Fruit fly (Drosophila melanogaster) whole organism, embryonic: Measurements from ENCODE around the gene Gbs-76A.

ENCODE experiments used
- C15 ChIP-seq: fragments of 200-800 bp; sonication (Bioruptor generic); IDR thresholded peaks from 3 replicates; pipeline ENCODE4 v1.3.6; 2022; ENCODE audit warnings: missing biosample characterization, missing genetic modification characterization
- CG10979 ChIP-seq: fragments of 200-800 bp; sonication (Bioruptor generic); optimal IDR thresholded peaks from 2 replicates; lab custom pipeline; 2018; ENCODE audit warnings: missing biosample characterization, mild to moderate bottlenecking, missing genetic modification characterization, moderate library complexity
- CG11456 ChIP-seq: fragments of 200-800 bp; sonication (Bioruptor generic); IDR thresholded peaks from 3 replicates; pipeline ENCODE4 v1.3.6; 2022; ENCODE audit warnings: missing biosample characterization, missing genetic modification characterization
- CG12942 ChIP-seq: fragments of 200-800 bp; sonication (Bioruptor generic); optimal IDR thresholded peaks from 3 replicates; lab custom pipeline; 2016; ENCODE audit warnings: missing biosample characterization, missing genetic modification characterization
- CG13624 ChIP-seq: fragments of 200-800 bp; sonication (Bioruptor generic); optimal IDR thresholded peaks from 2 replicates; lab custom pipeline; 2016; ENCODE audit warnings: missing biosample characterization, missing genetic modification characterization
- CG15073 ChIP-seq: fragments of 200-800 bp; sonication (Bioruptor generic); optimal IDR thresholded peaks from 2 replicates; lab custom pipeline; 2016; ENCODE audit warnings: missing biosample characterization, missing genetic modification characterization
- CG16813 ChIP-seq: fragments of 200-800 bp; sonication (Bioruptor generic); IDR thresholded peaks from 3 replicates; pipeline ENCODE4 v1.3.6; 2022; ENCODE audit warnings: missing biosample characterization, missing genetic modification characterization; ENCODE audit not compliant: partially characterized antibody
- CG16863 ChIP-seq: fragments of 200-800 bp; sonication (Bioruptor generic); optimal IDR thresholded peaks from 3 replicates; lab custom pipeline; 2016; ENCODE audit warnings: missing biosample characterization, missing genetic modification characterization
- CG17328 ChIP-seq: fragments of 200-800 bp; sonication (Bioruptor generic); IDR thresholded peaks from 2 replicates; pipeline ENCODE4 v1.3.6; 2022; ENCODE audit warnings: missing biosample characterization, missing genetic modification characterization
- CG17802 ChIP-seq: fragments of 200-800 bp; sonication (Bioruptor generic); optimal IDR thresholded peaks from 2 replicates; lab custom pipeline; 2018; ENCODE audit warnings: missing biosample characterization, mild to moderate bottlenecking, missing genetic modification characterization, moderate library complexity
- CG1832 ChIP-seq: fragments of 200-800 bp; sonication (Bioruptor generic); optimal IDR thresholded peaks from 2 replicates; lab custom pipeline; 2017; ENCODE audit warnings: missing biosample characterization, mild to moderate bottlenecking, missing genetic modification characterization, inconsistent platforms
- CG18599 ChIP-seq: fragments of 200-800 bp; sonication (Bioruptor generic); optimal IDR thresholded peaks from 3 replicates; lab custom pipeline; 2017; ENCODE audit warnings: missing biosample characterization, missing genetic modification characterization, mild to moderate bottlenecking, moderate library complexity, missing genetic modification reagents
- CG2199 ChIP-seq: fragments of 200-800 bp; sonication (Bioruptor generic); IDR thresholded peaks from 3 replicates; pipeline ENCODE4 v1.3.6; 2022; ENCODE audit warnings: missing biosample characterization, missing genetic modification characterization
- CG30403 ChIP-seq: fragments of 200-800 bp; sonication (Bioruptor generic); optimal IDR thresholded peaks from 3 replicates; lab custom pipeline; 2016; ENCODE audit warnings: missing biosample characterization, missing genetic modification characterization
- CG32532 ChIP-seq: fragments of 200-800 bp; sonication (Bioruptor generic); IDR thresholded peaks from 2 replicates; pipeline ENCODE4 v1.3.6; 2022; ENCODE audit warnings: missing biosample characterization, missing genetic modification characterization
- CG32767 ChIP-seq: fragments of 200-800 bp; sonication (Bioruptor generic); IDR thresholded peaks from 2 replicates; pipeline ENCODE4 v1.3.6; 2022; ENCODE audit warnings: missing biosample characterization, missing genetic modification characterization
- CG3281 ChIP-seq: fragments of 200-800 bp; sonication (Bioruptor generic); optimal IDR thresholded peaks from 3 replicates; lab custom pipeline; 2017; ENCODE audit warnings: missing biosample characterization, mild to moderate bottlenecking, missing genetic modification characterization
- CG34376 ChIP-seq: fragments of 200-800 bp; sonication (Bioruptor generic); optimal IDR thresholded peaks from 2 replicates; lab custom pipeline; 2018; ENCODE audit warnings: missing biosample characterization, mild to moderate bottlenecking, missing genetic modification characterization
- CG4404 ChIP-seq: fragments of 200-800 bp; sonication (Bioruptor generic); IDR thresholded peaks from 2 replicates; pipeline ENCODE4 v1.3.6; 2022; ENCODE audit warnings: missing biosample characterization, missing genetic modification characterization
- CG4854 ChIP-seq: fragments of 200-800 bp; sonication (Bioruptor generic); optimal IDR thresholded peaks from 2 replicates; lab custom pipeline; 2016; ENCODE audit warnings: missing biosample characterization, missing genetic modification characterization, inconsistent platforms
- Camta ChIP-seq: fragments of 200-800 bp; sonication (Bioruptor generic); optimal IDR thresholded peaks from 2 replicates; lab custom pipeline; 2016; ENCODE audit warnings: missing biosample characterization, missing genetic modification characterization
- CkIIα-i1 ChIP-seq: fragments of 200-800 bp; sonication (Bioruptor generic); IDR thresholded peaks from 2 replicates; pipeline ENCODE4 v1.3.6; 2022; ENCODE audit warnings: missing biosample characterization, missing genetic modification characterization
- D19A ChIP-seq: fragments of 200-800 bp; optimal IDR thresholded peaks from 3 replicates; lab custom pipeline; 2019; ENCODE audit warnings: missing biosample characterization, mild to moderate bottlenecking, missing genetic modification characterization, moderate library complexity
- Dad ChIP-seq: fragments of 200-800 bp; sonication (Bioruptor generic); optimal IDR thresholded peaks from 3 replicates; lab custom pipeline; 2016; ENCODE audit warnings: missing biosample characterization, missing genetic modification characterization
- HHEX ChIP-seq: fragments of 200-800 bp; sonication (Bioruptor generic); optimal IDR thresholded peaks from 3 replicates; lab custom pipeline; 2017; ENCODE audit warnings: missing biosample characterization, mild to moderate bottlenecking, missing genetic modification characterization, missing genetic modification reagents
- Hr51 ChIP-seq, 2 experiments: fragments of 200-800 bp; sonication (Bioruptor generic); optimal IDR thresholded peaks; 2 replicates in 1 of 2; 3 replicates in 1 of 2; lab custom pipeline; 2016 to 2018; ENCODE audit warnings: missing biosample characterization in 2 of 2, missing genetic modification characterization in 2 of 2, mild to moderate bottlenecking in 1 of 2, moderate library complexity in 1 of 2
- Hr78 ChIP-seq, 2 experiments: fragments of 200-800 bp in 1 of 2; fragments of >200 bp in 1 of 2; sonication (Bioruptor generic) in 1 of 2; optimal IDR thresholded peaks; 2 replicates each; lab custom pipeline; 2017 to 2019; ENCODE audit warnings: missing biosample characterization in 2 of 2, missing genetic modification characterization in 2 of 2, mild to moderate bottlenecking in 1 of 2, moderate library complexity in 1 of 2
- Jarid2 ChIP-seq: fragments of 200-800 bp; sonication (Bioruptor generic); optimal IDR thresholded peaks from 3 replicates; lab custom pipeline; 2017; ENCODE audit warnings: mild to moderate bottlenecking, missing biosample characterization, missing genetic modification reagents, missing genetic modification characterization
- Oaz ChIP-seq: fragments of 200-800 bp; sonication (Bioruptor generic); IDR thresholded peaks from 2 replicates; pipeline ENCODE4 v1.3.6; 2022; ENCODE audit warnings: missing biosample characterization, missing genetic modification characterization
- Optix ChIP-seq: fragments of 200-800 bp; sonication (Bioruptor generic); IDR thresholded peaks from 3 replicates; pipeline ENCODE4 v1.3.6; 2022; ENCODE audit warnings: missing biosample characterization, missing genetic modification characterization
- Sox100B ChIP-seq: fragments of 200-800 bp; sonication (Bioruptor generic); optimal IDR thresholded peaks from 3 replicates; lab custom pipeline; 2018; ENCODE audit warnings: missing biosample characterization, mild to moderate bottlenecking, missing genetic modification characterization
- Taf1 ChIP-seq: fragments of 200-800 bp; sonication (Bioruptor generic); IDR thresholded peaks from 2 replicates; pipeline ENCODE4 v1.3.6; 2022; ENCODE audit warnings: missing biosample characterization, missing genetic modification characterization
- Xrp1 ChIP-seq: fragments of 200-800 bp; sonication (Bioruptor generic); IDR thresholded peaks from 2 replicates; pipeline ENCODE4 v1.3.6; 2022; ENCODE audit warnings: missing biosample characterization, missing genetic modification characterization
- cad ChIP-seq: fragments of >200 bp; optimal IDR thresholded peaks from 2 replicates; lab custom pipeline; 2017; ENCODE audit warnings: missing biosample characterization, missing genetic modification characterization
- ci ChIP-seq: fragments of 200-800 bp; sonication (Bioruptor generic); IDR thresholded peaks from 3 replicates; pipeline ENCODE4 v1.3.6; 2022; ENCODE audit warnings: missing biosample characterization, missing genetic modification characterization
- eve ChIP-seq, 2 experiments: fragments of >200 bp; optimal IDR thresholded peaks; 2 replicates each; lab custom pipeline; 2017; ENCODE audit warnings: missing biosample characterization in 2 of 2, missing genetic modification characterization in 2 of 2
- ewg ChIP-seq: fragments of 200-800 bp; sonication (Bioruptor generic); optimal IDR thresholded peaks from 3 replicates; lab custom pipeline; 2017; ENCODE audit warnings: mild to moderate bottlenecking, missing biosample characterization, missing genetic modification reagents, missing genetic modification characterization
- exex ChIP-seq: fragments of 200-800 bp; sonication (Bioruptor generic); optimal IDR thresholded peaks from 4 replicates; lab custom pipeline; 2018; ENCODE audit warnings: missing biosample characterization, mild to moderate bottlenecking, missing genetic modification characterization, moderate library complexity
- fd102C ChIP-seq: fragments of 200-800 bp; sonication (Bioruptor generic); optimal IDR thresholded peaks from 2 replicates; lab custom pipeline; 2018; ENCODE audit warnings: missing biosample characterization, mild to moderate bottlenecking, missing genetic modification characterization, moderate library complexity
- klu ChIP-seq: fragments of 200-800 bp; sonication (Bioruptor generic); IDR thresholded peaks from 2 replicates; pipeline ENCODE4 v1.3.6; 2022; ENCODE audit warnings: missing biosample characterization, missing genetic modification characterization
- kni ChIP-seq: fragments of 200-800 bp; sonication (Bioruptor generic); optimal IDR thresholded peaks from 3 replicates; lab custom pipeline; 2017; ENCODE audit warnings: mild to moderate bottlenecking, missing biosample characterization, missing genetic modification reagents, missing genetic modification characterization
- otp ChIP-seq: fragments of 200-800 bp; sonication (Bioruptor generic); IDR thresholded peaks from 3 replicates; pipeline ENCODE4, ENCODE4 v1.3.6; 2022; ENCODE audit warnings: missing biosample characterization, missing genetic modification characterization
- pho ChIP-seq: fragments of 200-800 bp; sonication (Bioruptor generic); optimal IDR thresholded peaks from 2 replicates; lab custom pipeline; 2016; ENCODE audit warnings: missing biosample characterization, missing genetic modification characterization
- psq ChIP-seq: fragments of 200-800 bp; sonication (Bioruptor generic); optimal IDR thresholded peaks from 2 replicates; lab custom pipeline; 2017; ENCODE audit warnings: missing biosample characterization, missing genetic modification characterization
- pzg ChIP-seq: fragments of 200-800 bp; sonication (Bioruptor generic); optimal IDR thresholded peaks from 3 replicates; lab custom pipeline; 2018; ENCODE audit warnings: missing biosample characterization, mild to moderate bottlenecking, missing genetic modification characterization, moderate library complexity
- slou ChIP-seq: fragments of 200-800 bp; sonication (Bioruptor generic); optimal IDR thresholded peaks from 3 replicates; lab custom pipeline; 2016; ENCODE audit warnings: missing biosample characterization, missing genetic modification characterization
- sna ChIP-seq: fragments of 200-800 bp; sonication (Bioruptor generic); IDR thresholded peaks from 2 replicates; pipeline ENCODE4 v1.3.6; 2022; ENCODE audit warnings: missing biosample characterization, missing genetic modification characterization; ENCODE audit not compliant: partially characterized antibody
- ssp ChIP-seq: fragments of 200-800 bp; sonication (Bioruptor generic); IDR thresholded peaks from 2 replicates; pipeline ENCODE4 v1.3.6; 2022; ENCODE audit warnings: missing biosample characterization, missing genetic modification characterization

Gene Gbs-76A

dm6 chr3L:19236554-19236953 is 56.0 kb downstream of the Gbs-76A start:
- TF ChIP-seq CG10979 (no peak), CG2199 (GFP tag; lab: Robert Waterston, UW) (peak; percentile 100), Camta (GFP tag; lab: Kevin White, UChicago) (no peak), HHEX (GFP tag; lab: Kevin White, UChicago) (no peak), C15 (no peak), Sox100B (no peak)

DNA sequence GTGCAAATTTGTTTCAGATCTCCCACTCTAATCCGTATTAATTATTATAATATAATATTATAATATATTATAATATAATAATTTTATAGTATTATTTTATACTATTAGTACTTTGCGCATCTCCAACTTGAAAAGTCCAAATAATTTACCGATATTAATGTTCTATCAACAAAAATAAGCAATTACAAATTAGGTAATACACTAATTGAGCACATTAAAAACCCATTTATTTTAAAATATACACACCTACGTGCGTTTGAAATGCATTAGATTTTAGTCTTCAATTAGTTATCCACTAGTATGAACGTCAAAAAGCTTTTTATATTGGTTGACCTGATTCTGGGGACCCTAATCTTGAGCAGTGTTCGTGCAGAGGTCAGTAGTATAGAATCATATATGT is 56.5 kb downstream of the Gbs-76A start, which contains the start of gene CG33647:
Gene CG33647, plus strand, starts transcription at position 301 of the 400 bp plus-strand sequence.
- TF ChIP-seq sna (GFP tag; lab: Robert Waterston, UW) (no peak), CG3281 (no peak), Optix (no peak), CG1832 (GFP tag; lab: Kevin White, UChicago) (no peak), eve (GFP tag; optimal IDR thresholded peaks at IDR 0.05; lab: Kevin White, UChicago) (no peak), exex (tag; lab: Kevin White, UChicago) (no peak), CG13624 (GFP tag; lab: Kevin White, UChicago) (no peak), cad (GFP tag; lab: Kevin White, UChicago) (no peak), CG11456 (GFP tag; lab: Robert Waterston, UW) (no peak), klu (no peak), CG15073 (GFP tag; lab: Kevin White, UChicago) (no peak), CG17802 (tag; lab: Kevin White, UChicago) (no peak), fd102C (no peak), ssp (no peak), CkIIα-i1 (GFP tag; lab: Robert Waterston, UW) (no peak)

- TF ChIP-seq D19A (no peak), pzg (no peak), Hr78 (GFP tag; optimal IDR thresholded peaks at IDR 0.05; lab: Kevin White, UChicago) (no peak), ewg (GFP tag; lab: Kevin White, UChicago) (peak; percentile 85), CG4404 (GFP tag; lab: Robert Waterston, UW) (no peak), Dad (GFP tag; lab: Kevin White, UChicago) (no peak), ci (GFP tag; lab: Robert Waterston, UW) (0 out of 3 replicates have a peak, but pooled peaks have one; percentile 7), CG17328 (GFP tag; lab: Robert Waterston, UW) (no peak), psq (GFP tag; lab: Kevin White, UChicago) (no peak), CG16813 (no peak), Jarid2 (GFP tag; lab: Kevin White, UChicago) (peak; percentile 67), Hr51 (GFP tag; optimal IDR thresholded peaks at IDR 0.05; lab: Kevin White, UChicago) (peak in 1 of 2 experiments; percentile 0), CG18599 (GFP tag; lab: Kevin White, UChicago) (no peak), CG30403 (GFP tag; lab: Kevin White, UChicago) (no peak), kni (GFP tag; lab: Kevin White, UChicago) (no peak), slou (no peak), CG34376 (GFP tag; lab: Kevin White, UChicago) (peak; percentile 27), CG12942 (GFP tag; lab: Kevin White, UChicago) (no peak), otp (no peak), CG32767 (GFP tag; lab: Robert Waterston, UW) (no peak), Oaz (no peak), CG4854 (GFP tag; lab: Kevin White, UChicago) (no peak), CG32532 (GFP tag; lab: Robert Waterston, UW) (0 out of 2 replicates have a peak, but pooled peaks have one; percentile 20), CG17802 (tag; lab: Kevin White, UChicago) (no peak), Xrp1 (no peak), pho (GFP tag; lab: Kevin White, UChicago) (no peak), Taf1 (GFP tag; lab: Robert Waterston, UW) (no peak), CG16863 (GFP tag; lab: Kevin White, UChicago) (no peak)
These were observed 57.5 kb downstream of the Gbs-76A start, which contains the start of gene fz2 for dm6 chr3L:19234922-19235702. Gene fz2 (minus strand): TSS chr3L:19235373.
